Worm (Caenorhabditis elegans) whole organism, L1 larva: Measurements from ENCODE around the gene T25B9.3.

Experiments used
- aly-2 ChIP-seq: fragments of 150-350 bp; optimal IDR thresholded peaks from 2 replicates; lab custom pipeline; 2014; ENCODE audit warnings: missing biosample characterization, missing genetic modification characterization
- blmp-1 ChIP-seq: fragments of 150-350 bp; optimal IDR thresholded peaks from 2 replicates; lab custom pipeline; 2014; ENCODE audit warnings: missing biosample characterization, missing genetic modification characterization
- ces-1 ChIP-seq: fragments of 150-350 bp; optimal IDR thresholded peaks from 2 replicates; lab custom pipeline; 2014; ENCODE audit warnings: missing biosample characterization, missing genetic modification reagents, missing genetic modification characterization
- hlh-17 ChIP-seq: fragments of 200-800 bp; sonication (Bioruptor generic); optimal IDR thresholded peaks from 2 replicates; lab custom pipeline; 2018; ENCODE audit warnings: missing genetic modification characterization, mild to moderate bottlenecking, missing compliant biosample characterization, moderate library complexity, borderline replicate concordance
- hpl-2 ChIP-seq: fragments of 150-350 bp; optimal IDR thresholded peaks from 2 replicates; lab custom pipeline; 2014; ENCODE audit warnings: missing biosample characterization, missing genetic modification reagents, missing genetic modification characterization
- isw-1 ChIP-seq: fragments of 200-800 bp; sonication (Bioruptor generic); IDR thresholded peaks from 2 replicates; pipeline ENCODE4 v1.3.6; 2022; ENCODE audit warnings: missing genetic modification characterization, missing compliant biosample characterization
- lin-13 ChIP-seq: fragments of 150-350 bp; optimal IDR thresholded peaks from 2 replicates; lab custom pipeline; 2014; ENCODE audit warnings: missing biosample characterization, missing genetic modification reagents, missing genetic modification characterization
- snpc-4 ChIP-seq: fragments of 150-350 bp; optimal IDR thresholded peaks from 2 replicates; lab custom pipeline; 2014; ENCODE audit warnings: missing biosample characterization, missing genetic modification characterization
- unc-62 ChIP-seq: fragments of 150-350 bp; optimal IDR thresholded peaks from 2 replicates; lab custom pipeline; 2014; ENCODE audit warnings: missing biosample characterization, missing genetic modification reagents, missing genetic modification characterization
- xbp-1 ChIP-seq: sonication (generic microtip); optimal IDR thresholded peaks from 2 replicates; lab custom pipeline; 2016; ENCODE audit warnings: missing genetic modification characterization, missing compliant biosample characterization

DNA sequence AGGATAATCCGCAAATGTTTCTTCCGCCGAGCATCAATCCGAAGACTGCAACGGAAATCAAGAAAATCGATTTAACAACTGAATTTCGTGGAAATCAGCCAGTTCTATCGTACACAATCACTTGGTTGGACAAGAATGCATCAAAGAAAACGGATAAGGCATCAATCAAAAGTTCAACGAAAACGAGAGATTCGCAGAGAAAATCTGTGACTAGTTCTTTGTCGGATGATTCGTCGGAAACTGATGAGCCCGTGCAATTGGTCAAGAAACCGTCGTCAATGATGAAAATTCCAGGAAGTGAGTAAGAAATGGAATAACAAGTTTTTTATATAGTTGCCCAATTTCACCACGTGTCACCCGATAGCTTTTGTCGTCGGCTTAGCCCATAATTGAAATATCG lies 38.5 kb upstream of the T25B9.3 start, which contains the start of gene R102.6:
- no peak for TF ChIP-seq lin-13 (GFP tag; lab: Kevin White, UChicago)
- no peak for TF ChIP-seq xbp-1 (tag; lab: Kevin White, UChicago)
- no peak for TF ChIP-seq isw-1 (GFP tag; lab: Robert Waterston, UW)
- no peak for TF ChIP-seq hpl-2 (GFP tag; lab: Kevin White, UChicago)
- no peak for TF ChIP-seq aly-2 (tag; lab: Kevin White, UChicago)
- TF ChIP-seq snpc-4 (tag; lab: Kevin White, UChicago): no peak
- TF ChIP-seq hlh-17 (GFP tag; lab: Kevin White, UChicago): no peak
- TF ChIP-seq blmp-1: no peak
- no peak for TF ChIP-seq unc-62
- TF ChIP-seq ces-1: no peak
